Fruit fly (Drosophila melanogaster) whole organism, embryonic: ENCODE measurements around the gene CG43675.

ENCODE experiments used
- Bgb ChIP-seq: fragments of 200-800 bp; sonication (Bioruptor generic); IDR thresholded peaks from 2 replicates; pipeline ENCODE4 v1.3.6; 2022; ENCODE audit warnings: missing biosample characterization, missing genetic modification characterization; ENCODE audit not compliant: partially characterized antibody
- BtbVII ChIP-seq: fragments of 200-800 bp; sonication (Bioruptor generic); optimal IDR thresholded peaks from 3 replicates; lab custom pipeline; 2017; ENCODE audit warnings: missing biosample characterization, mild to moderate bottlenecking, missing genetic modification characterization
- CG10366 ChIP-seq: fragments of 200-800 bp; sonication (Bioruptor generic); IDR thresholded peaks from 2 replicates; pipeline ENCODE4 v1.3.6; 2022; ENCODE audit warnings: missing biosample characterization, missing genetic modification characterization
- CG11093 ChIP-seq: fragments of 200-800 bp; sonication (Bioruptor generic); IDR thresholded peaks from 3 replicates; pipeline ENCODE4 v1.3.6; 2022; ENCODE audit warnings: missing biosample characterization, missing genetic modification characterization
- CG13287 ChIP-seq: fragments of 200-800 bp; sonication (Bioruptor generic); IDR thresholded peaks from 2 replicates; pipeline ENCODE4 v1.3.6; 2022; ENCODE audit warnings: missing biosample characterization, missing genetic modification characterization; ENCODE audit not compliant: partially characterized antibody
- CG15269 ChIP-seq: fragments of 200-800 bp; sonication (Bioruptor generic); optimal IDR thresholded peaks from 2 replicates; lab custom pipeline; 2018; ENCODE audit warnings: missing biosample characterization, mild to moderate bottlenecking, missing genetic modification characterization, moderate library complexity
- CG16813 ChIP-seq: fragments of 200-800 bp; sonication (Bioruptor generic); IDR thresholded peaks from 3 replicates; pipeline ENCODE4 v1.3.6; 2022; ENCODE audit warnings: missing biosample characterization, missing genetic modification characterization; ENCODE audit not compliant: partially characterized antibody
- CG18262 ChIP-seq: fragments of 200-800 bp; optimal IDR thresholded peaks from 3 replicates; lab custom pipeline; 2019; ENCODE audit warnings: missing biosample characterization, mild to moderate bottlenecking, missing genetic modification characterization, moderate library complexity
- CG18619 ChIP-seq: fragments of 200-800 bp; sonication (Bioruptor generic); optimal IDR thresholded peaks from 3 replicates; lab custom pipeline; 2017; ENCODE audit warnings: missing biosample characterization, mild to moderate bottlenecking, missing genetic modification characterization
- CG30403 ChIP-seq: fragments of 200-800 bp; sonication (Bioruptor generic); optimal IDR thresholded peaks from 3 replicates; lab custom pipeline; 2016; ENCODE audit warnings: missing biosample characterization, missing genetic modification characterization
- CG3995 ChIP-seq: fragments of 200-800 bp; sonication (Bioruptor generic); optimal IDR thresholded peaks from 3 replicates; lab custom pipeline; 2016; ENCODE audit warnings: missing biosample characterization, missing genetic modification characterization
- CG43689 ChIP-seq: fragments of 200-800 bp; sonication (Bioruptor generic); IDR thresholded peaks from 2 replicates; pipeline ENCODE4 v1.3.6; 2022; ENCODE audit warnings: missing biosample characterization, missing genetic modification characterization
- CG4424 ChIP-seq: fragments of 200-800 bp; sonication (Bioruptor generic); optimal IDR thresholded peaks from 3 replicates; lab custom pipeline; 2016; ENCODE audit warnings: missing biosample characterization, missing genetic modification characterization
- CG6683 ChIP-seq: fragments of 200-800 bp; sonication (Bioruptor generic); optimal IDR thresholded peaks from 2 replicates; lab custom pipeline; 2017; ENCODE audit warnings: missing biosample characterization, mild to moderate bottlenecking, missing genetic modification characterization, missing genetic modification reagents
- CG6791 ChIP-seq: fragments of 200-800 bp; sonication (Bioruptor generic); IDR thresholded peaks from 3 replicates; pipeline ENCODE4 v1.3.6; 2022; ENCODE audit warnings: missing biosample characterization, missing genetic modification characterization; ENCODE audit not compliant: partially characterized antibody
- CG7556 ChIP-seq: fragments of 200-800 bp; sonication (Bioruptor generic); optimal IDR thresholded peaks from 2 replicates; lab custom pipeline; 2017; ENCODE audit warnings: missing biosample characterization, mild to moderate bottlenecking, missing genetic modification characterization
- CG7745 ChIP-seq: fragments of 200-800 bp; sonication (Bioruptor generic); optimal IDR thresholded peaks from 2 replicates; lab custom pipeline; 2018; ENCODE audit warnings: missing biosample characterization, mild to moderate bottlenecking, missing genetic modification characterization, moderate library complexity
- Dek ChIP-seq: fragments of 200-800 bp; sonication (Bioruptor generic); optimal IDR thresholded peaks from 3 replicates; lab custom pipeline; 2019; ENCODE audit warnings: missing biosample characterization, mild to moderate bottlenecking, missing genetic modification characterization, moderate library complexity
- E2f2 ChIP-seq: fragments of 200-800 bp; sonication (Bioruptor generic); IDR thresholded peaks from 2 replicates; pipeline ENCODE4 v1.3.6; 2022; ENCODE audit warnings: missing biosample characterization, missing genetic modification characterization
- Eip74EF ChIP-seq, 2 experiments: fragments of 200-800 bp in 1 of 2; fragments of >200 bp in 1 of 2; sonication (Bioruptor generic) in 1 of 2; optimal IDR thresholded peaks; 2 replicates each; lab custom pipeline; 2017 to 2019; ENCODE audit warnings: missing biosample characterization in 2 of 2, missing genetic modification characterization in 2 of 2, mild to moderate bottlenecking in 1 of 2, moderate library complexity in 1 of 2
- Elba2 ChIP-seq: fragments of 200-800 bp; sonication (Bioruptor generic); optimal IDR thresholded peaks from 3 replicates; lab custom pipeline; 2016; ENCODE audit warnings: missing biosample characterization, missing genetic modification characterization
- Hand ChIP-seq: fragments of 200-800 bp; sonication (Bioruptor generic); optimal IDR thresholded peaks from 2 replicates; lab custom pipeline; 2017; ENCODE audit warnings: mild to moderate bottlenecking, missing biosample characterization, missing genetic modification reagents, missing genetic modification characterization
- Opbp ChIP-seq: fragments of 200-800 bp; sonication (Bioruptor generic); IDR thresholded peaks from 3 replicates; pipeline ENCODE4 v1.3.6; 2022; ENCODE audit warnings: missing biosample characterization, missing genetic modification characterization; ENCODE audit not compliant: partially characterized antibody
- Ravus ChIP-seq: fragments of 200-800 bp; sonication (Bioruptor generic); IDR thresholded peaks from 2 replicates; pipeline ENCODE4 v1.3.6; 2022; ENCODE audit warnings: missing biosample characterization, missing genetic modification characterization
- Rx ChIP-seq: fragments of 200-800 bp; sonication (Bioruptor generic); IDR thresholded peaks from 2 replicates; pipeline ENCODE4 v1.3.6; 2022; ENCODE audit warnings: missing biosample characterization, missing genetic modification characterization
- Sry-δ ChIP-seq: fragments of 200-800 bp; sonication (Bioruptor generic); optimal IDR thresholded peaks from 2 replicates; lab custom pipeline; 2016; ENCODE audit warnings: missing biosample characterization, missing genetic modification characterization
- Xrp1 ChIP-seq: fragments of 200-800 bp; sonication (Bioruptor generic); IDR thresholded peaks from 2 replicates; pipeline ENCODE4 v1.3.6; 2022; ENCODE audit warnings: missing biosample characterization, missing genetic modification characterization
- amos ChIP-seq: fragments of 200-800 bp; sonication (Bioruptor generic); IDR thresholded peaks from 2 replicates; pipeline ENCODE4 v1.3.6; 2022; ENCODE audit warnings: missing biosample characterization, missing genetic modification characterization; ENCODE audit not compliant: partially characterized antibody
- ara ChIP-seq: fragments of 200-800 bp; sonication (Bioruptor generic); IDR thresholded peaks from 2 replicates; pipeline ENCODE4 v1.3.6; 2022; ENCODE audit warnings: missing biosample characterization, missing genetic modification characterization
- ato ChIP-seq: fragments of 200-800 bp; sonication (Bioruptor generic); IDR thresholded peaks from 2 replicates; pipeline ENCODE4 v1.3.6; 2022; ENCODE audit warnings: missing biosample characterization, missing genetic modification characterization; ENCODE audit not compliant: partially characterized antibody
- cad ChIP-seq: fragments of >200 bp; optimal IDR thresholded peaks from 2 replicates; lab custom pipeline; 2017; ENCODE audit warnings: missing biosample characterization, missing genetic modification characterization
- cg ChIP-seq: fragments of 200-800 bp; sonication (Bioruptor generic); optimal IDR thresholded peaks from 3 replicates; lab custom pipeline; 2019; ENCODE audit warnings: missing biosample characterization, mild to moderate bottlenecking, missing genetic modification characterization, moderate library complexity
- crc ChIP-seq: fragments of 200-800 bp; sonication (Bioruptor generic); optimal IDR thresholded peaks from 2 replicates; lab custom pipeline; 2016; ENCODE audit warnings: missing biosample characterization, missing genetic modification characterization
- disco-r ChIP-seq: fragments of 200-800 bp; sonication (Bioruptor generic); optimal IDR thresholded peaks from 2 replicates; lab custom pipeline; 2016; ENCODE audit warnings: missing biosample characterization, missing genetic modification characterization
- fd3F ChIP-seq: fragments of 200-800 bp; sonication (Bioruptor generic); optimal IDR thresholded peaks from 2 replicates; lab custom pipeline; 2018; ENCODE audit warnings: missing biosample characterization, mild to moderate bottlenecking, missing genetic modification characterization, moderate library complexity
- gro ChIP-seq: fragments of 200-800 bp; sonication (Bioruptor generic); optimal IDR thresholded peaks from 2 replicates; lab custom pipeline; 2016; ENCODE audit warnings: missing biosample characterization, missing genetic modification characterization
- her ChIP-seq: fragments of 200-800 bp; sonication (Bioruptor generic); optimal IDR thresholded peaks from 2 replicates; lab custom pipeline; 2016; ENCODE audit warnings: missing biosample characterization, missing genetic modification characterization
- kni ChIP-seq: fragments of 200-800 bp; sonication (Bioruptor generic); optimal IDR thresholded peaks from 3 replicates; lab custom pipeline; 2017; ENCODE audit warnings: mild to moderate bottlenecking, missing biosample characterization, missing genetic modification reagents, missing genetic modification characterization
- lilli ChIP-seq: fragments of 200-800 bp; sonication (Bioruptor generic); optimal IDR thresholded peaks from 3 replicates; lab custom pipeline; 2016; ENCODE audit warnings: missing biosample characterization, missing genetic modification characterization
- mld ChIP-seq: fragments of 200-800 bp; sonication (Bioruptor generic); IDR thresholded peaks from 3 replicates; pipeline ENCODE4 v1.3.6; 2022; ENCODE audit warnings: missing biosample characterization, missing genetic modification characterization; ENCODE audit not compliant: partially characterized antibody
- row ChIP-seq: fragments of 200-800 bp; sonication (Bioruptor generic); IDR thresholded peaks from 3 replicates; pipeline ENCODE4 v1.3.6; 2022; ENCODE audit warnings: missing biosample characterization, missing genetic modification characterization
- slbo ChIP-seq: fragments of 200-800 bp; sonication (Bioruptor generic); IDR thresholded peaks from 2 replicates; pipeline ENCODE4 v1.3.6; 2022; ENCODE audit warnings: missing biosample characterization, missing genetic modification characterization
- sqz ChIP-seq: fragments of 200-800 bp; sonication (Bioruptor generic); optimal IDR thresholded peaks from 3 replicates; lab custom pipeline; 2018; ENCODE audit warnings: missing biosample characterization, mild to moderate bottlenecking, missing genetic modification characterization
- sug ChIP-seq: fragments of 200-800 bp; optimal IDR thresholded peaks from 2 replicates; lab custom pipeline; 2019; ENCODE audit warnings: missing biosample characterization, mild to moderate bottlenecking, missing genetic modification characterization, moderate library complexity
- tin ChIP-seq: fragments of 200-800 bp; sonication (Bioruptor generic); optimal IDR thresholded peaks from 3 replicates; lab custom pipeline; 2016; ENCODE audit warnings: missing biosample characterization, missing genetic modification characterization
- tll ChIP-seq, 2 experiments: fragments of 200-800 bp in 1 of 2; fragments of >200 bp in 1 of 2; sonication (Bioruptor generic) in 1 of 2; optimal IDR thresholded peaks; 2 replicates each; lab custom pipeline; 2017 to 2019; ENCODE audit warnings: missing biosample characterization in 2 of 2, missing genetic modification characterization in 2 of 2, mild to moderate bottlenecking in 1 of 2, moderate library complexity in 1 of 2
- vnd ChIP-seq: fragments of 200-800 bp; sonication (Bioruptor generic); IDR thresholded peaks from 3 replicates; pipeline ENCODE4 v1.3.6; 2022; ENCODE audit warnings: missing biosample characterization, missing genetic modification characterization; ENCODE audit not compliant: partially characterized antibody
- zfh1 ChIP-seq: fragments of 200-800 bp; sonication (Bioruptor generic); IDR thresholded peaks from 3 replicates; pipeline ENCODE4 v1.3.6; 2022; ENCODE audit warnings: missing biosample characterization, missing genetic modification characterization

Gene CG43675

DNA sequence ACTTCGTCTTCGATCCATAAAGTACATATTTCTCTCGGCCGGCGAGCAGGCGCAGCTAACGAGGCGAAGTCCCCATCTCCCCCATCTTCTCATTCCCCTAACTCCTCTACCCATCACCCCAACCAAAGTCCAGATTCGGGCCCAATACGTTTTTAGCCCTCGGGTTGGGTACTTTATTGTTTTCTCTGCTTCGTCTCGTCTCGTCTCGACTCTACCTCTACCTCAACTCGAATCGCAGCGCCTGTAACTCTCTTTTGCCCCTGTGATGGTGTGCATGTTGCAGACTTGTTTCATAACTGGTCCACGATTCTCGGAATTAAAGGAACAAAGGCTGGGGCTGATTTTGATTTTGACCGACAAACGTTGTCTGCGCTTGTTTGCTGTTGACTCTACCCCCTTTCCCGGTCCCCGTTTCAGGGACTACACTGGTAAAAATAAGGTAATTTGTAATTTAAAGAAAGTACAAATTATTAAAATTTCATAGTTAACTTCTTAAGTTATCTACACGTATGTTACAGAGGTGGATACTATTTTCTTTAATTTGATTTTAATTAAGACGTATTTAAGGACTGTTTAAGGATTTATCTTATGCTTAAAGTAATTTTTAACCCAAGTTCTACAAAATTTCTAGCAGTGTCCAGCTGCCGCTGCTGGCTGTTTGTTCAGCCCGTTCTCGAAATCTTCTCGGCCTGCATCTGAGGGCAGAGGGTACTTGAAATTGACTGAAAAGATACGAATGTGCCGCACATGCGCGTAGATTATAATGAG lies 23.5 kb downstream of the CG43675 start (continued):
- peak in 1 of 2 experiments; percentile 66 for TF ChIP-seq Eip74EF (GFP tag; optimal IDR thresholded peaks at IDR 0.05; lab: Kevin White, UChicago)
- no peak for TF ChIP-seq mld (GFP tag; lab: Robert Waterston, UW)
- no peak for TF ChIP-seq BtbVII
- peak; percentile 42; the same call in 1 of the 3 replicates for TF ChIP-seq zfh1
- peak; percentile 36 for TF ChIP-seq CG18619 (GFP tag; lab: Kevin White, UChicago)
- TF ChIP-seq vnd, result 0 out of 3 replicates have a peak, but pooled peaks have one; percentile 24
- no peak for TF ChIP-seq E2f2 (GFP tag; lab: Robert Waterston, UW)
- no peak for TF ChIP-seq sug
- TF ChIP-seq CG10366 (GFP tag; lab: Robert Waterston, UW), result no peak
- TF ChIP-seq row (GFP tag; lab: Robert Waterston, UW), result peak; percentile 68
- peak; percentile 78 for TF ChIP-seq CG7556 (GFP tag; lab: Kevin White, UChicago)
- no peak for TF ChIP-seq CG16813
- TF ChIP-seq Xrp1 (GFP tag; lab: Robert Waterston, UW), result peak; percentile 91
- TF ChIP-seq Dek (tag; lab: Kevin White, UChicago), result no peak
- peak; percentile 14 for TF ChIP-seq CG15269 (tag; lab: Kevin White, UChicago)
- no peak for TF ChIP-seq CG43689
- TF ChIP-seq Elba2 (GFP tag; lab: Kevin White, UChicago), result no peak
- peak; percentile 91 for TF ChIP-seq CG18262 (tag; lab: Kevin White, UChicago)
- TF ChIP-seq CG11093 (GFP tag; lab: Robert Waterston, UW), result no peak
- TF ChIP-seq sqz (GFP tag; lab: Kevin White, UChicago), result peak; percentile 68
- no peak for TF ChIP-seq amos
- TF ChIP-seq CG6791 (GFP tag; lab: Robert Waterston, UW), result no peak
- TF ChIP-seq kni, result peak; percentile 90
- no peak for TF ChIP-seq Bgb
- no peak for TF ChIP-seq CG3995 (GFP tag; lab: Kevin White, UChicago)
- no peak for TF ChIP-seq Hand (GFP tag; lab: Kevin White, UChicago)
- TF ChIP-seq CG13287, result no peak
- TF ChIP-seq gro (GFP tag; lab: Kevin White, UChicago), result no peak
- no peak for TF ChIP-seq CG6683 (GFP tag; lab: Kevin White, UChicago)
- no peak for TF ChIP-seq Rx (GFP tag; lab: Robert Waterston, UW)
- no peak for TF ChIP-seq Ravus
- peak; percentile 56; the same call in 1 of the 2 replicates for TF ChIP-seq ara
- TF ChIP-seq fd3F (GFP tag; lab: Kevin White, UChicago), result no peak
- peak; percentile 40 for TF ChIP-seq lilli (GFP tag; lab: Kevin White, UChicago)
- peak; percentile 51 for TF ChIP-seq CG30403 (GFP tag; lab: Kevin White, UChicago)
- TF ChIP-seq Opbp, result no peak
- no peak for TF ChIP-seq crc
- TF ChIP-seq ato (GFP tag; lab: Robert Waterston, UW), result no peak
- TF ChIP-seq slbo (GFP tag; lab: Robert Waterston, UW), result no peak
- no peak for TF ChIP-seq disco-r (GFP tag; lab: Kevin White, UChicago)
- no peak for TF ChIP-seq cad
- peak; percentile 68 for TF ChIP-seq CG4424 (GFP tag; lab: Kevin White, UChicago)
- TF ChIP-seq Sry-δ, result no peak
- TF ChIP-seq CG7745 (tag; lab: Kevin White, UChicago), result peak; percentile 51
- no peak for TF ChIP-seq her (GFP tag; lab: Kevin White, UChicago)
- TF ChIP-seq cg (GFP tag; lab: Kevin White, UChicago), result no peak
- peak in 1 of 2 experiments; percentile 81 for TF ChIP-seq tll (GFP tag; optimal IDR thresholded peaks at IDR 0.05; lab: Kevin White, UChicago)
- TF ChIP-seq tin (GFP tag; lab: Kevin White, UChicago), result peak; percentile 54
